Fruit fly (Drosophila melanogaster) whole organism, embryonic: Measurements from ENCODE around the gene CG1273.

Source experiments
- C15 ChIP-seq: fragments of 200-800 bp; sonication (Bioruptor generic); IDR thresholded peaks from 3 replicates; pipeline ENCODE4 v1.3.6; 2022; ENCODE audit warnings: missing biosample characterization, missing genetic modification characterization
- CG10565 ChIP-seq: fragments of 200-800 bp; sonication (Bioruptor generic); optimal IDR thresholded peaks from 3 replicates; lab custom pipeline; 2016; ENCODE audit warnings: missing biosample characterization, mild to moderate bottlenecking, missing genetic modification characterization
- CG10959 ChIP-seq: fragments of 200-800 bp; sonication (Bioruptor generic); IDR thresholded peaks from 2 replicates; pipeline ENCODE4 v1.3.6; 2022; ENCODE audit warnings: missing biosample characterization, missing genetic modification characterization
- CG12155 ChIP-seq: fragments of 200-800 bp; sonication (Bioruptor generic); optimal IDR thresholded peaks from 3 replicates; lab custom pipeline; 2016; ENCODE audit warnings: missing biosample characterization, missing genetic modification characterization
- CG12769 ChIP-seq: fragments of 200-800 bp; sonication (Bioruptor generic); optimal IDR thresholded peaks from 2 replicates; lab custom pipeline; 2019; ENCODE audit warnings: missing biosample characterization, mild to moderate bottlenecking, missing genetic modification characterization, moderate library complexity
- CG14441 ChIP-seq: fragments of 200-800 bp; sonication (Bioruptor generic); IDR thresholded peaks from 2 replicates; pipeline ENCODE4 v1.3.6; 2022; ENCODE audit warnings: missing biosample characterization, missing genetic modification characterization
- CG15696 ChIP-seq: fragments of 200-800 bp; sonication (Bioruptor generic); optimal IDR thresholded peaks from 2 replicates; lab custom pipeline; 2019; ENCODE audit warnings: missing biosample characterization, mild to moderate bottlenecking, missing genetic modification characterization, moderate library complexity
- CG17385 ChIP-seq: fragments of 200-800 bp; sonication (Bioruptor generic); optimal IDR thresholded peaks from 3 replicates; lab custom pipeline; 2018; ENCODE audit warnings: missing biosample characterization, mild to moderate bottlenecking, missing genetic modification characterization
- CG18599 ChIP-seq: fragments of 200-800 bp; sonication (Bioruptor generic); optimal IDR thresholded peaks from 3 replicates; lab custom pipeline; 2017; ENCODE audit warnings: missing biosample characterization, missing genetic modification characterization, mild to moderate bottlenecking, moderate library complexity, missing genetic modification reagents
- CG30020 ChIP-seq: fragments of 200-800 bp; optimal IDR thresholded peaks from 2 replicates; lab custom pipeline; 2019; ENCODE audit warnings: missing biosample characterization, mild to moderate bottlenecking, missing genetic modification characterization, moderate library complexity
- CG4424 ChIP-seq: fragments of 200-800 bp; sonication (Bioruptor generic); optimal IDR thresholded peaks from 3 replicates; lab custom pipeline; 2016; ENCODE audit warnings: missing biosample characterization, missing genetic modification characterization
- CG5180 ChIP-seq: fragments of 200-800 bp; sonication (Bioruptor generic); optimal IDR thresholded peaks from 3 replicates; lab custom pipeline; 2017; ENCODE audit warnings: missing biosample characterization, missing genetic modification characterization, mild to moderate bottlenecking, moderate library complexity, missing genetic modification reagents
- CG7556 ChIP-seq: fragments of 200-800 bp; sonication (Bioruptor generic); optimal IDR thresholded peaks from 2 replicates; lab custom pipeline; 2017; ENCODE audit warnings: missing biosample characterization, mild to moderate bottlenecking, missing genetic modification characterization
- CG8359 ChIP-seq: fragments of 200-800 bp; sonication (Bioruptor generic); optimal IDR thresholded peaks from 2 replicates; lab custom pipeline; 2017; ENCODE audit warnings: missing biosample characterization, mild to moderate bottlenecking, missing genetic modification characterization, borderline replicate concordance
- CG8478 ChIP-seq: fragments of >200 bp; optimal IDR thresholded peaks from 2 replicates; lab custom pipeline; 2018
- CG9215 ChIP-seq: fragments of 200-800 bp; sonication (Bioruptor generic); IDR thresholded peaks from 2 replicates; pipeline ENCODE4 v1.3.6; 2022; ENCODE audit warnings: missing biosample characterization, missing genetic modification characterization
- CG9437 ChIP-seq: fragments of 200-800 bp; sonication (Bioruptor generic); optimal IDR thresholded peaks from 2 replicates; lab custom pipeline; 2018; ENCODE audit warnings: missing biosample characterization, mild to moderate bottlenecking, missing genetic modification characterization
- CoRest ChIP-seq: fragments of 200-800 bp; sonication (Bioruptor generic); optimal IDR thresholded peaks from 3 replicates; lab custom pipeline; 2018; ENCODE audit warnings: missing biosample characterization, mild to moderate bottlenecking, missing genetic modification characterization, moderate library complexity
- Gug ChIP-seq: fragments of 200-800 bp; sonication (Bioruptor generic); IDR thresholded peaks from 4 replicates; pipeline ENCODE4 v1.3.6; 2022; ENCODE audit warnings: missing biosample characterization, missing genetic modification characterization
- H2.0 ChIP-seq: fragments of 200-800 bp; sonication (Bioruptor generic); IDR thresholded peaks from 2 replicates; pipeline ENCODE4 v1.3.6; 2022; ENCODE audit warnings: missing biosample characterization, missing genetic modification characterization
- HLH54F ChIP-seq: fragments of 200-800 bp; sonication (Bioruptor generic); optimal IDR thresholded peaks from 3 replicates; lab custom pipeline; 2016; ENCODE audit warnings: missing biosample characterization, missing genetic modification characterization
- Hr78 ChIP-seq, 2 experiments: fragments of 200-800 bp in 1 of 2; fragments of >200 bp in 1 of 2; sonication (Bioruptor generic) in 1 of 2; optimal IDR thresholded peaks; 2 replicates each; lab custom pipeline; 2017 to 2019; ENCODE audit warnings: missing biosample characterization in 2 of 2, missing genetic modification characterization in 2 of 2, mild to moderate bottlenecking in 1 of 2, moderate library complexity in 1 of 2
- Med ChIP-seq: fragments of 200-800 bp; sonication (Bioruptor generic); peaks from one replicate; lab custom pipeline; 2016; ENCODE audit warnings: missing biosample characterization, missing genetic modification characterization, mild to moderate bottlenecking, inconsistent platforms, moderate library complexity
- Mes4 ChIP-seq: fragments of 200-800 bp; sonication (Bioruptor generic); optimal IDR thresholded peaks from 2 replicates; lab custom pipeline; 2016; ENCODE audit warnings: missing biosample characterization, missing genetic modification characterization
- Nf-YA ChIP-seq: fragments of 200-800 bp; sonication (Bioruptor generic); IDR thresholded peaks from 2 replicates; pipeline ENCODE4 v1.3.6; 2022; ENCODE audit warnings: missing biosample characterization, missing genetic modification characterization
- Rx ChIP-seq: fragments of 200-800 bp; sonication (Bioruptor generic); IDR thresholded peaks from 2 replicates; pipeline ENCODE4 v1.3.6; 2022; ENCODE audit warnings: missing biosample characterization, missing genetic modification characterization
- Trl ChIP-seq, 3 experiments: fragments of >200 bp in 2 of 3; fragments of 200-800 bp in 1 of 3; sonication (Bioruptor generic) in 1 of 3; optimal IDR thresholded peaks; 2 replicates in 1 of 3; 3 replicates in 2 of 3; lab custom pipeline; 2016 to 2017; ENCODE audit warnings: missing biosample characterization in 1 of 3, missing genetic modification characterization in 1 of 3
- al ChIP-seq: fragments of 200-800 bp; sonication (Bioruptor generic); IDR thresholded peaks from 2 replicates; pipeline ENCODE4 v1.3.6; 2022; ENCODE audit warnings: missing biosample characterization, missing genetic modification characterization
- ara ChIP-seq: fragments of 200-800 bp; sonication (Bioruptor generic); IDR thresholded peaks from 2 replicates; pipeline ENCODE4 v1.3.6; 2022; ENCODE audit warnings: missing biosample characterization, missing genetic modification characterization
- ash1 ChIP-seq: fragments of 200-800 bp; sonication (Bioruptor generic); optimal IDR thresholded peaks from 2 replicates; lab custom pipeline; 2018; ENCODE audit warnings: missing biosample characterization, mild to moderate bottlenecking, missing genetic modification characterization
- az2 ChIP-seq: fragments of 200-800 bp; sonication (Bioruptor generic); optimal IDR thresholded peaks from 3 replicates; lab custom pipeline; 2016; ENCODE audit warnings: missing biosample characterization, missing genetic modification characterization
- cato ChIP-seq: fragments of 200-800 bp; sonication (Bioruptor generic); optimal IDR thresholded peaks from 2 replicates; lab custom pipeline; 2016; ENCODE audit warnings: missing biosample characterization, missing genetic modification characterization, borderline replicate concordance
- cg ChIP-seq: fragments of 200-800 bp; sonication (Bioruptor generic); optimal IDR thresholded peaks from 3 replicates; lab custom pipeline; 2019; ENCODE audit warnings: missing biosample characterization, mild to moderate bottlenecking, missing genetic modification characterization, moderate library complexity
- chinmo ChIP-seq: fragments of 200-800 bp; sonication (Bioruptor generic); IDR thresholded peaks from 4 replicates; pipeline ENCODE4 v1.3.6; 2022; ENCODE audit warnings: missing biosample characterization, missing genetic modification characterization; ENCODE audit not compliant: partially characterized antibody
- chm ChIP-seq: fragments of 200-800 bp; sonication (Bioruptor generic); IDR thresholded peaks from 2 replicates; pipeline ENCODE4 v1.3.6; 2022; ENCODE audit warnings: missing biosample characterization, missing genetic modification characterization
- crol ChIP-seq: fragments of 200-800 bp; sonication (Bioruptor generic); IDR thresholded peaks from 2 replicates; pipeline ENCODE4 v1.3.6; 2022; ENCODE audit warnings: missing biosample characterization, missing genetic modification characterization
- fd3F ChIP-seq: fragments of 200-800 bp; sonication (Bioruptor generic); optimal IDR thresholded peaks from 2 replicates; lab custom pipeline; 2018; ENCODE audit warnings: missing biosample characterization, mild to moderate bottlenecking, missing genetic modification characterization, moderate library complexity
- grau ChIP-seq: fragments of 200-800 bp; optimal IDR thresholded peaks from 3 replicates; lab custom pipeline; 2019; ENCODE audit warnings: missing biosample characterization, mild to moderate bottlenecking, missing genetic modification characterization, moderate library complexity
- ken ChIP-seq: fragments of 200-800 bp; sonication (Bioruptor generic); IDR thresholded peaks from 3 replicates; pipeline ENCODE4 v1.3.6; 2022; ENCODE audit warnings: missing biosample characterization, missing genetic modification characterization
- odd ChIP-seq: fragments of 200-800 bp; sonication (Bioruptor generic); optimal IDR thresholded peaks from 2 replicates; lab custom pipeline; 2017; ENCODE audit warnings: missing biosample characterization, mild to moderate bottlenecking, missing genetic modification characterization
- pan ChIP-seq, 4 experiments: fragments of >200 bp in 3 of 4; fragments of 200-800 bp in 1 of 4; sonication (Bioruptor generic) in 1 of 4; optimal IDR thresholded peaks in 3 of 4; IDR thresholded peaks in 1 of 4; 2 replicates each; pipeline versions ENCODE4 v1.3.6 to Lab custom; 2017 to 2022; ENCODE audit warnings: missing biosample characterization in 2 of 4, missing genetic modification characterization in 2 of 4, mixed read lengths in 1 of 4
- ranshi ChIP-seq: fragments of 200-800 bp; sonication (Bioruptor generic); IDR thresholded peaks from 2 replicates; pipeline ENCODE4 v1.3.6; 2022; ENCODE audit warnings: missing biosample characterization, missing genetic modification characterization
- repo ChIP-seq: fragments of 200-800 bp; sonication (Bioruptor generic); optimal IDR thresholded peaks from 2 replicates; lab custom pipeline; 2016; ENCODE audit warnings: missing biosample characterization, missing genetic modification characterization
- stc ChIP-seq: fragments of 200-800 bp; sonication (Bioruptor generic); IDR thresholded peaks from 2 replicates; pipeline ENCODE4 v1.3.6; 2022; ENCODE audit warnings: missing biosample characterization, missing genetic modification characterization
- stwl ChIP-seq: fragments of 200-800 bp; sonication (Bioruptor generic); optimal IDR thresholded peaks from 3 replicates; lab custom pipeline; 2018; ENCODE audit warnings: missing biosample characterization, mild to moderate bottlenecking, missing genetic modification characterization, moderate library complexity
- tll ChIP-seq, 2 experiments: fragments of 200-800 bp in 1 of 2; fragments of >200 bp in 1 of 2; sonication (Bioruptor generic) in 1 of 2; optimal IDR thresholded peaks; 2 replicates each; lab custom pipeline; 2017 to 2019; ENCODE audit warnings: missing biosample characterization in 2 of 2, missing genetic modification characterization in 2 of 2, mild to moderate bottlenecking in 1 of 2, moderate library complexity in 1 of 2
- ttk ChIP-seq: fragments of 200-800 bp; sonication (Bioruptor generic); IDR thresholded peaks from 2 replicates; pipeline ENCODE4 v2.1.2; 2022; ENCODE audit warnings: missing biosample characterization, missing genetic modification characterization

Gene CG1273

DNA sequence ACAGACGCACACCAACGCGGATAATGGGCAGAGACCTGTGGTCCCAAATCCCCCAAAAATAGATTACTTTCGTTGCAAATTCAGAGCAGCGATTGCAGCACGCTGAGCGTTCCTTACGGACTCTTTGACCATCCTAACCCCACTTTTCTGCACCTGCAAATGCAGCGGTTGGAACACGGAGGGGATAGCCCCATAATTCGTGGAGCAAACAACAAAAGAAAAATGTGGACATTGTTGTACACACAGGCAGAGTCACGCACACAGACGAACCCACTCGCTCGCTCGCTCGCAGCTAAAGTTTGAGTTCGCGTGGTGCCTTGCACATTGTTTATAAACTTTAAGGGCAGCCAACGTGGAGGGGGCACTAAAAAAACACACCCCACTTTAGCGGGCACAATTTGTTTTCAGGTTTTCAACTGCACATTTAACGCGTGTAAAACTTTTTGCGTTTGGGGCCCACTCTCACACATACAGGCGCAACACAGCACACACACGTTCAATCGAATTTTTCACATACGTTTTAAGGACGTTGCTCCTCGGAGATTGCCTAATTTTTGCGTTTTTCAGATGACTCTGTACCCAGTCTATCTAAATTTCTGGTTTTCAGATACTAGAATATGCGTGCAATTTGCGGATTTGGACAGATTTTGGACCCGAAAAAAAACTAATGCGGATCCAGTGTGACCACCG lies 9.8 kb upstream of the CG1273 start (continued):
- TF ChIP-seq Hr78 (GFP tag; optimal IDR thresholded peaks at IDR 0.05; lab: Kevin White, UChicago) (peak in 1 of 2 experiments; percentile 54), CG8478 (peak; percentile 10), chm (GFP tag; lab: Robert Waterston, UW) (peak; percentile 13; the same call in 1 of the 2 replicates), CG5180 (GFP tag; lab: Kevin White, UChicago) (peak; percentile 4), ttk (GFP tag; lab: Robert Waterston, UW) (0 out of 2 replicates have a peak, but pooled peaks have one; percentile 17), Med (GFP tag; lab: Kevin White, UChicago) (peak; percentile 20), Mes4 (GFP tag; lab: Kevin White, UChicago) (no peak), chinmo (GFP tag; lab: Robert Waterston, UW) (peak; percentile 86; the same call in 1 of the 4 replicates), H2.0 (no peak), CG10565 (GFP tag; lab: Kevin White, UChicago) (no peak), CG12769 (no peak), CG14441 (GFP tag; lab: Robert Waterston, UW) (no peak), CG12155 (no peak), odd (GFP tag; lab: Kevin White, UChicago) (no peak), crol (GFP tag; lab: Robert Waterston, UW) (no peak), Trl (optimal IDR thresholded peaks at IDR 0.05; lab: Kevin White, UChicago) (peak in 1 of 2 experiments; percentile 13), Trl (GFP tag; optimal IDR thresholded peaks at IDR 0.05; lab: Kevin White, UChicago) (no peak), HLH54F (no peak), tll (GFP tag; optimal IDR thresholded peaks at IDR 0.05; lab: Kevin White, UChicago) (no peak), pan (optimal IDR thresholded peaks at IDR 0.05; lab: Kevin White, UChicago) (no peak), pan (GFP tag; optimal IDR thresholded peaks at IDR 0.05 in 1 of 2, IDR thresholded peaks at IDR 0.05 in 1 of 2) (peak in 1 of 2 experiments; percentile 25), Gug (no peak), repo (GFP tag; lab: Kevin White, UChicago) (no peak), ranshi (GFP tag; lab: Robert Waterston, UW) (no peak)

DNA sequence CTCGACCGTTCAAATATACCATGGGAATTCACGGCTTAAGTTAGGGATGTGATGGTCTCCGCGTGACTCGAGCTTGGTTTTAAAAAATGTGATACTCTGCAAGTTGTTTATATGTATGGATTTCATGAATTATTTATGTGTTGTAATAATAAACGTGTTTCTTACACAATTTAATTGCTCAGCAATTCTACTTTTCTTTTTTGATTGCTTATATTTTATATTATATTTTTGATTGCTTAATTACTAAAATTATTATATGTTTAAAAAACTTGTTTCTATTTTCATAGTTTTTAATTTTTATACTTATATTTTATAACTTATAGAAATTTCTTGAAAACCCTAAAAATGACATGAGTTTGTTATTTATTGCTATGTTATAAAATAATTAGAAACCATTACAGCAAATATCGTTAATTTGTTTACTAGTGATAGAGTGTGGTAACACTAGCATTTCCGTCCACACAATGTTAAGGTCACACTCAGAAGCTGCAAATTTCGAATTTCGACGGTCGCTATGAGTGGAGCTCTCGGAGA lies 9.2 kb upstream of the CG1273 start, which contains the start of the genes ago and CG1265:
ago (minus strand) TSS at position 6 of the 534 bp plus-strand sequence.
CG1265 (plus strand) TSS at position 476 of the 534 bp plus-strand sequence.
- TF ChIP-seq CG9437 (GFP tag; lab: Kevin White, UChicago) (peak; percentile 42), CG9215 (GFP tag; lab: Robert Waterston, UW) (peak; percentile 46), ara (GFP tag; lab: Robert Waterston, UW) (0 out of 2 replicates have a peak, but pooled peaks have one; percentile 31), ken (GFP tag; lab: Robert Waterston, UW) (peak; percentile 41; the same call in 1 of the 3 replicates), CoRest (tag; lab: Kevin White, UChicago) (peak; percentile 71), grau (tag; lab: Kevin White, UChicago) (peak; percentile 56), cato (GFP tag; lab: Kevin White, UChicago) (no peak), CG30020 (tag; lab: Kevin White, UChicago) (peak; percentile 47), cg (no peak), CG8359 (GFP tag; lab: Kevin White, UChicago) (no peak), CG15696 (tag; lab: Kevin White, UChicago) (peak; percentile 49), ash1 (GFP tag; lab: Kevin White, UChicago) (no peak), stc (peak; percentile 20; the same call in 1 of the 2 replicates), Rx (GFP tag; lab: Robert Waterston, UW) (no peak), CG17385 (GFP tag; lab: Kevin White, UChicago) (peak; percentile 35), CG7556 (GFP tag; lab: Kevin White, UChicago) (peak; percentile 23), H2.0 (peak; percentile 27), C15 (no peak), CG18599 (peak; percentile 37), fd3F (GFP tag; lab: Kevin White, UChicago) (no peak), CG10959 (no peak), stwl (peak; percentile 33), al (GFP tag; lab: Robert Waterston, UW) (no peak), az2 (GFP tag; lab: Kevin White, UChicago) (peak; percentile 3), Nf-YA (no peak), CG4424 (GFP tag; lab: Kevin White, UChicago) (no peak)
